Fruit fly (Drosophila melanogaster): ENCODE measurements around the gene RpL10Ab.

Gene RpL10Ab

DNA sequence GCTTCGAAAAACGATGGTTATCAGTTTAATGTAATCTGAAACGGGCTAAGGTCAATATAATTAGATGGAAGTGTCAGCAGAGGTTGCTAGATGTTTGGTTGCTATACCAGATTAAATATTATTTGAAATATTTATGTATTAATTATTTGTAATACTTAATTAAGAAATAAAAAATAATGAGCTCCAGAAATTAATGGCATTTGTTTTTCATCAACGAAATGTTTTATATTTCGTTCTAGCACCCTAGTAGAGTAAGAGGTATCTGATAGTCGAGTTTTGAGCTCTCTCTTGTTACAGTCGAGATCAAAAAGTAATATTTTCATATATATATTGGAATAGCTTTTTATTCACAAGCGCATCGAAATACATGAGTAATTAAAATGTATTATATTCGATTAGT lies 21.0 kb upstream of the RpL10Ab start:
- TF ChIP-seq psq (optimal IDR thresholded peaks at IDR 0.05) (no peak), Myc (optimal IDR thresholded peaks at IDR 0.05) (no peak), h (optimal IDR thresholded peaks at IDR 0.05) (no peak), insv (optimal IDR thresholded peaks at IDR 0.05) (no peak), ttk (optimal IDR thresholded peaks at IDR 0.05) (no peak), Sin3A (optimal IDR thresholded peaks at IDR 0.05) (no peak)

DNA sequence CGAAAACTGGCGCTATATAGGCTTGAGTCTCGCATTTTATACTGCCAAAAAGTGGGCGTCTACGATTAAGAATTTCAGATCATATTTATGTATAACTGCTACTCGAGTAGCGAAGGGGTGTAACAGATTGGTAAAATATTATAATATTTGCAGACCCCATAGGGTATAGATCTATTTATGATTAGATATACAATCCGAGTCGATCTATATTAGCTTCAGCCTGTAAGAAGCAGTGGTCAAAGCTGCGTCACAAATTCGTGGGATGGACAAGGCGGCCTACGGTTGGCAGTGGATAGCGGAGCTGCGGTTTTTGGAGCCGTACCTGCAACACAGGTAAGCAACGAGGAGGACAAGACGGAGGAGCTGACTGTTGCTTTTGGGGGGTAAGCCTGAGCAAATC lies 8.0 kb upstream of the RpL10Ab start, which contains the start of gene Cubn2:
Cubn2 (minus strand) TSS at position 101 of the 400 bp plus-strand sequence.
- TF ChIP-seq Sin3A (optimal IDR thresholded peaks at IDR 0.05) (no peak), psq (optimal IDR thresholded peaks at IDR 0.05) (no peak), h (optimal IDR thresholded peaks at IDR 0.05) (no peak), ttk (optimal IDR thresholded peaks at IDR 0.05) (no peak), Myc (optimal IDR thresholded peaks at IDR 0.05) (no peak), insv (optimal IDR thresholded peaks at IDR 0.05) (no peak)

DNA sequence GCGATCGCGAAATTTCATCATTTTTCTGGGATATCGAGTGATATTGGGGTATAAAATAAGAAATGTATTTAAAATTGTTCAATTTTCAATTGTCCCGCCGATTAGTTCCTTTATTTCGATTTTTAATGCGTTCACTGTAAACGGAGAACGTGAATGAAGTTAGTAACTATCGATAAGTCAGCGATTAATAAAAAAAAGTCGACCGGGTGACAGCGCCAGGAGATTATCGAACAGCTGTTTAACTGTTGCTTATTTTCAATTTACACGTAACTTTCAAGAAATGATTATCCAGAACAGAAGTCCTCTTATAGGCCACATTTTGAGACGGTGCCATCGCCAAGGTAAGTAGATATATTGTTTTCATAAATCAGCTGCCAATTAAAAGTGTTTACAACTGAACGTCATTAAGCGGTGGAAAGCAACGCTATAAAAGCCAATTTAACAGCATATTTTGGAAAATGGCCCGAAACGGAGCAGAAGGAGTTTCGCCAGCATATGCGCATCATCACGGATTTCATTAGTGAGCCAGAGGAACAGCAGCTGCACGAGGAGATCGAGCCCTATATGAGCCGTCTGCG lies 7.3 kb upstream of the RpL10Ab start, which contains the start of gene CG14130:
CG14130 (plus strand) TSS at position 225 of the 578 bp plus-strand sequence.
- no peak for TF ChIP-seq h (optimal IDR thresholded peaks at IDR 0.05)
- no peak for TF ChIP-seq Sin3A (optimal IDR thresholded peaks at IDR 0.05)

DNA sequence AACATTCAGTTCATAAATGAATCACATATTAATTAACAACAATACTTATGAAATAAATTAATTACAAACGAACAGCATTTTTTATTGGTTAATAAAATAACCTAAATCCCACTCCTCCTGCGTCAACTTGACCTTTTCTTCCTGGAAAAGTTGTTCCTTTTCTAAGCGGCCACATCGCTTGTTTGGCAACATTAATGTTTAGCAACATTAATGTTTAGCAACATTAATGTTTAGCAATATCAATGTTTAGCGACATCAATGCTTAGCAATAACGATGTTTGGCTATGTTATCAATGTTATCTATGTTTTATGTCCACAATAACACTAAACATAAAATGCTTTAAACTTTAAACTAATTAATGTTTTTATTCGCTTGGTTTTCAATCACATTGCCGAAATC lies 6.0 kb upstream of the RpL10Ab start:
- TF ChIP-seq Myc (optimal IDR thresholded peaks at IDR 0.05) (no peak), ttk (optimal IDR thresholded peaks at IDR 0.05) (no peak), h (optimal IDR thresholded peaks at IDR 0.05) (no peak), insv (optimal IDR thresholded peaks at IDR 0.05) (no peak), psq (optimal IDR thresholded peaks at IDR 0.05) (no peak), Sin3A (optimal IDR thresholded peaks at IDR 0.05) (no peak)

DNA sequence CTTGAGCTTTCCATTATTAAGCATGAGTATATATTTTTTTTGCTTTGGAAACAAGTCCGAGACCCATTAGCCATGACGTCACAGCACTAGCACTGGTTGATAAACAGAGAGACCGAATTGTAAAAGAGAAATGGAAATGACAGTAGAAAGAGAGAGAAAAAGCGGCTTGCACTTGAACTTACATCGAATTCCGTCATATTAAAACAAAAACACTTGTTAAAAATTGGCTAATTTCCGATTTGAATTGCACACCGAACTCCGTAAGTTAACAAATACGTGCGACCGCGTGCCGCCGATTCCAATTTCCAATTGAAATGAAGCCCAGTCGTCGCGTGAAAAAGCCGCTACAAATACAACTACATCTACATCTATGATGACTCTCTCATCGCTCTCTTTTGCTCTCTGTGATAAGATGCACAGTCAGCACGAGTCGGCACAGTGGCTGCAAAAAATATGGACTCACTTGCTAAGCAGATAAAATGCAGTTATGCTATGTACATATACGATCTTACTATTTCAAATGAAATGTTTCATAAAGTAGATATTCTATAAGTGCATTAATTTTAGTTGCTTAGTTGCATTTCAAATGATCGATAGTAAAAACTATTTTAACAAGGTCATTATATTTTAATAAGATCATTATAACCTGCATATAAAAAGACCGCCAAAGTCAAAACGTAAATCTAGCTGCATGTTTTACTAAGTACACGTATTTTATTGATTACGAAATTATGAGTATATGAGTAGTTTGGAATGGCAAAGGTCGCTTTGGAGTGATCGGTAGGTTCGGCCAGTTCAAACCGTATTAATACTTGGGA lies 2.8 kb upstream of the RpL10Ab start:
- TF ChIP-seq Myc (optimal IDR thresholded peaks at IDR 0.05), result no peak
- TF ChIP-seq psq (optimal IDR thresholded peaks at IDR 0.05), result no peak
- TF ChIP-seq insv (optimal IDR thresholded peaks at IDR 0.05), result no peak

DNA sequence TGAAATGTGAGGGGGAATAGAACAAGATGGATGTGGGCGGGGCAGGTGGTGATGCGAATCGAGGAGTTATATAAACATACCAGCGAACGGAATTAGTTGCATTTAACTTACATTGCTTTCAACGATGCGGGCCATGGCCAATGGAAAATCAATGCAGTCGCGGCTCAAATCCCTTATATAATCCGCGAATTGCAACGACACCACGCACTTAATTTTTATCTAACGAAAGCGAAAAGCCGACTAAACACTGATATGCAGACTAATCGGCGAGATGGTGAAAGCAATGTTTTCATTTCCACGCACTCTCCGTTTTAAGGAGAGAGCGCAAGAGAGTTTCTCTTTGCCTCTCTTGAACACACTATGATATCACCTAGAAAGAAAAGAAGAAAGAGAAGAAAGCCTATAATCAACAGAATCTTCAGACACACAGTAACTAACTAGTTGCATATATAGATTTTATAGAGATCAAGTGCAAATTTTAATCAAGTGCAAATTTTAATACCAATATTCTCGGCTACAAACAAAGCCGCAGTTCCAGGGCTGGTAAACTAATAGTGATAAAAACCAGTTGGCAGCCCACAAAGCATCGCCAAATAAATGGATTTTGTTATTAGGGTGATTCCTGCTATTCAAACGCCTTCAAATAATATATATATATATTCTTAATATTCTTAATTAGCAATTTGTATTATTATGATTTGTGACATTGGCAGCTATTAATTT lies 767 bp upstream of the RpL10Ab start, which contains the start of the genes CG11597 and CG5946:
CG11597 (minus strand) TSS at position 553 of the 723 bp plus-strand sequence.
CG5946 (minus strand) TSS at position 553 of the 723 bp plus-strand sequence.
- TF ChIP-seq Myc (optimal IDR thresholded peaks at IDR 0.05) (no peak), h (optimal IDR thresholded peaks at IDR 0.05) (no peak), psq (optimal IDR thresholded peaks at IDR 0.05) (no peak), Sin3A (optimal IDR thresholded peaks at IDR 0.05) (no peak), ttk (optimal IDR thresholded peaks at IDR 0.05) (no peak), insv (optimal IDR thresholded peaks at IDR 0.05) (no peak)

DNA sequence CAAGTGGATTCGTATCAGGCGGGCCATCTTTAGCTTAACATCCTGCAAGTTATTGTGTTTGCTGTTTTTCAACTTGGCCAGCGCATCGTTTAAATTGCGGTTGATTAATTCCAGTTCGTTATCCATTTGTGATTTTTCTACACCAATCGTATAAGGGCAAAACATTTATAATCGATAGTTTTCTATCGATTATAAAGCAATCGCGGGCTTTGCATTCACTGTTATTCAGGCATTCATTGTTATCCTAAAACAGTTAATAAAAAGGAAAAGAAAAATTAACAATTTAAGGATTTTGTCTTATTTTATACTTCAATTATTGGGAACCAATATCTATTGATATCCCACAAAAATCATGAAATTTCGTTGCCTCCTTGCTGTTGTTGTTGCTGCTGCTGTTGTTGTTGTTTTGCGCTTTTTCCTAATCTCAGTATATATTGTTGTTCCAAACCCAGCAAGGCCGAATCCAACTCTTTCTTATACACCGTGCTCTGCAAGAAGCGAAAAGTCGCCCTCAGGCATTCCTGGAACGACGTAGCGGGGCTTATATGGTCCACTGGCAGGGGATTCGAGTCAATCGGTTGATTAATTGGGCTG lies 3.0 kb downstream of the RpL10Ab start, which contains the start of gene CG32095:
CG32095 (minus strand) TSS at position 173 of the 594 bp plus-strand sequence.
- TF ChIP-seq h (optimal IDR thresholded peaks at IDR 0.05) (no peak), Myc (optimal IDR thresholded peaks at IDR 0.05) (no peak), insv (optimal IDR thresholded peaks at IDR 0.05) (no peak), Sin3A (optimal IDR thresholded peaks at IDR 0.05) (no peak), ttk (optimal IDR thresholded peaks at IDR 0.05) (no peak), psq (optimal IDR thresholded peaks at IDR 0.05) (no peak)

DNA sequence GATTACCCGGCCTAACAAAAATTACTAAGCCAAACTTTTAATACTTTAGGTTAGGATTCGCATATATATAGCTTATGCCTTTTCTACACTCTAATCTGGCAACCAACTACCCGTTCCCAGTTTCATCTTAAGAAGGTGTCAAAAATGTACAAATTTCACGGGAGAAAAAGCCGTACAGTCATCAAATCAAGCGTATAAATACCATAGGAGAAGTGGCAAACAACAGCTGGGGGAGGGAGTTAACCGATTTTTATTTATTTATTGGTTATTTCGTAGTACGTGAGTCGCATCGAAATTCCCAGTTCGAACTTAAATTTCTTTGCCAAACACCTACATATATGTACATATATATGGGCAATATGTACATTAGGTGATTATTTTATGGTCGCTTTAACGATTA lies 6.1 kb downstream of the RpL10Ab start, which contains the start of gene CG7264:
CG7264 (plus strand) TSS at position 301 of the 400 bp plus-strand sequence.
- no peak for TF ChIP-seq Myc (optimal IDR thresholded peaks at IDR 0.05)
- no peak for TF ChIP-seq insv (optimal IDR thresholded peaks at IDR 0.05)
- TF ChIP-seq Sin3A (optimal IDR thresholded peaks at IDR 0.05), result no peak
- TF ChIP-seq ttk (optimal IDR thresholded peaks at IDR 0.05), result no peak
- TF ChIP-seq psq (optimal IDR thresholded peaks at IDR 0.05), result no peak
- no peak for TF ChIP-seq h (optimal IDR thresholded peaks at IDR 0.05)

DNA sequence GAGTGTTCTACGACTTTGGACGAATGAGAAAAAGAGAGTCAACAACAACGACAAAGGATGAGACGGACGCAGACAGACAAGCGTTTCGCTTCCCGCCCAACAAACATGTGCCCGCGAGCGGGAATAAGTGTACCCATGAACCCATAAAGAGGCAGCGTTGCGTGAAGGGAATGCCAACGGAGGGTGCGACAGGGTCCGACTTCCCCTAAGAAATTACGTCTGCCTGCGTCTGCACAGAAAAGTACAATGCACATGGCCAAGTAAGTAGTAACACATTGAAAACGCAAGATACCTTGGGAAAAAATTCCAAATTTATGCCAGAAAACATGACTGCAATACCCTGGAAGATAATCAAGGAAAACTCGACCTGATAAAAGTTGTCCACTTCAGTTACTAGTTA lies 8.5 kb downstream of the RpL10Ab start:
- TF ChIP-seq h (optimal IDR thresholded peaks at IDR 0.05) (no peak), ttk (optimal IDR thresholded peaks at IDR 0.05) (no peak)

DNA sequence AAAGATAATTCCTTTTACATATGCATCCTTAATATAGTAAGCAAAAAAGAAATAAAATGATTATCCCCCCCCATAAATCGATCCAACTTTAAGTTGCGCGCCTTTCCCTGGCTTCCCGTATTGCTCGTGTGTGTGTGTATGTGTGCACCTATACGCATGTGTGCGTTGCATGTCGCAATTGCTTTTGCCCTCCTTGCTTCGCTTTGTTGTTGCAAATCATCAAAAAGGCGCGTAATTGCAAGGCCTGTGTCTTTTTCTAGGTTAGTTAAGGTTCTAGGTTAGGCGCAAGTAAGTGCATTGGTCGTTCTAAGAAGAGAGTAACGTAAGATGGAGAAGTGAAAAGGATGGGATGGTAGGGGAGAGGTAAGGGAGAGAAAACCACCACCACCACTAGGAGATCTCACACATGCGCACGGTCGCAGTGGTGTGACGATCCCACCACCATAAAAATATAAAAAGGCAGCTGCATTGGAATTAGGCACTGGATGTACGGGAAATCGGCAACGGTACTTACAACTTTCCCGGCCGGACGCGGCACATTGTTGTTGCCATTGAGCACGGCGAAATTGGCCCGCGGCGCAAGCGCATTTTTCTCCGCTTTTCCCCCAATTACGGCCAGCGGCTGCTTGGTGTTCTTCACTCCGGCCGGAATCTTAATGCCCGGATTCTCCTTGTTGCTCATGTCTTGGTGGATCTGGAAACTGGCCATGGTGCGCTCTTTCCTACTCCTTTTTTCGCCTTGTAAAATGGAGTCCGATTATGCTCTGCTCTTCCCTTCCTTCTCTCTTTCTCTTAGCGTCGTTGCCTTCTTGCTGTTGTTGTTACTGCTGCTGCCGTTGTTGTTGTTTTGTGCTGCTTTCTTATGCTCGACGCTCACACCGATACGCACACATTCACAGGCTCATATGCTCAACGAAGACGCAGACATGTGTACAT lies 10.0 kb downstream of the RpL10Ab start:
- TF ChIP-seq insv (optimal IDR thresholded peaks at IDR 0.05) (no peak), ttk (optimal IDR thresholded peaks at IDR 0.05) (no peak), psq (optimal IDR thresholded peaks at IDR 0.05) (no peak), h (optimal IDR thresholded peaks at IDR 0.05) (no peak), Sin3A (optimal IDR thresholded peaks at IDR 0.05) (no peak), Myc (optimal IDR thresholded peaks at IDR 0.05) (no peak)

DNA sequence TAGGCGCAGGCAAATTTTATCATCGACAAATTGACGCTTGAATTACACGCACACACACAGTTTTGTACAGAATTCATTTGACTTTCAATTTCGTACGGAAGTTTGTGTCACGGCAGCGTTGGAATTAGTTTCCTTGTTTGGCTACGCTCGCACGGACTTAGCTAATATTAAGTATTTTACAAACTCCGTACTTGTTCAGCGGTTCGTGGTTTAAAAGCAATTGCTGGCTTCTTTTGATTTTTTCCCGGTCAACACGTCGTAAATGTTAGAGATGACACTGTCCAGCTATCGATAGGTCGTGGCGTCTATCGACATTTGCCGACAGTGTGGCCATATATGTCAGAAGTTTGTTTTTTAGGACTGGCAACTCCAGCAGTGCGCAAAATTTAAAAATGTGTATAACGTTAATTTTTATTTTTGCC lies 10.7 kb downstream of the RpL10Ab start, which contains the start of gene CycA:
CycA (minus strand) TSS at position 283 of the 422 bp plus-strand sequence.
- TF ChIP-seq insv (optimal IDR thresholded peaks at IDR 0.05) (no peak), h (optimal IDR thresholded peaks at IDR 0.05) (no peak), ttk (optimal IDR thresholded peaks at IDR 0.05) (no peak), Sin3A (optimal IDR thresholded peaks at IDR 0.05) (no peak), psq (optimal IDR thresholded peaks at IDR 0.05) (no peak), Myc (optimal IDR thresholded peaks at IDR 0.05) (no peak)

Measured in Kc167 (cell line).